Fruit fly (Drosophila melanogaster) whole organism, embryonic: ENCODE measurements around the gene CG33669.

Source experiments
- ATbp ChIP-seq: fragments of 200-800 bp; sonication (Bioruptor generic); optimal IDR thresholded peaks from 2 replicates; lab custom pipeline; 2017; ENCODE audit warnings: missing biosample characterization, mild to moderate bottlenecking, missing genetic modification characterization, missing genetic modification reagents
- CG10209 ChIP-seq: fragments of 200-800 bp; sonication (Bioruptor generic); optimal IDR thresholded peaks from 3 replicates; lab custom pipeline; 2017; ENCODE audit warnings: missing biosample characterization, mild to moderate bottlenecking, missing genetic modification characterization, missing genetic modification reagents
- CG11085 ChIP-seq: fragments of 200-800 bp; sonication (Bioruptor generic); IDR thresholded peaks from 2 replicates; pipeline ENCODE4 v1.3.6; 2022; ENCODE audit warnings: missing biosample characterization, missing genetic modification characterization
- CG12104 ChIP-seq: fragments of 200-800 bp; sonication (Bioruptor generic); optimal IDR thresholded peaks from 3 replicates; lab custom pipeline; 2016; ENCODE audit warnings: missing biosample characterization, missing genetic modification characterization
- CG12744 ChIP-seq: fragments of 200-800 bp; sonication (Bioruptor generic); optimal IDR thresholded peaks from 2 replicates; lab custom pipeline; 2016; ENCODE audit warnings: missing biosample characterization, missing genetic modification characterization
- CG14014 ChIP-seq: fragments of 200-800 bp; sonication (Bioruptor generic); IDR thresholded peaks from 2 replicates; pipeline ENCODE4 v1.3.6; 2022; ENCODE audit warnings: missing biosample characterization, missing genetic modification characterization
- CG14710 ChIP-seq: fragments of 200-800 bp; sonication (Bioruptor generic); optimal IDR thresholded peaks from 3 replicates; lab custom pipeline; 2019; ENCODE audit warnings: missing biosample characterization, mild to moderate bottlenecking, missing genetic modification characterization, moderate library complexity
- CG14860 ChIP-seq: fragments of 200-800 bp; sonication (Bioruptor generic); IDR thresholded peaks from 3 replicates; pipeline ENCODE4 v1.3.6; 2022; ENCODE audit warnings: missing biosample characterization, missing genetic modification characterization; ENCODE audit not compliant: partially characterized antibody
- CG15011 ChIP-seq: fragments of 200-800 bp; sonication (Bioruptor generic); optimal IDR thresholded peaks from 3 replicates; lab custom pipeline; 2018; ENCODE audit warnings: missing biosample characterization, mild to moderate bottlenecking, missing genetic modification characterization
- CG15269 ChIP-seq: fragments of 200-800 bp; sonication (Bioruptor generic); optimal IDR thresholded peaks from 2 replicates; lab custom pipeline; 2018; ENCODE audit warnings: missing biosample characterization, mild to moderate bottlenecking, missing genetic modification characterization, moderate library complexity
- CG18599 ChIP-seq: fragments of 200-800 bp; sonication (Bioruptor generic); optimal IDR thresholded peaks from 3 replicates; lab custom pipeline; 2017; ENCODE audit warnings: missing biosample characterization, missing genetic modification characterization, mild to moderate bottlenecking, moderate library complexity, missing genetic modification reagents
- CG2199 ChIP-seq: fragments of 200-800 bp; sonication (Bioruptor generic); IDR thresholded peaks from 3 replicates; pipeline ENCODE4 v1.3.6; 2022; ENCODE audit warnings: missing biosample characterization, missing genetic modification characterization
- CG2678 ChIP-seq: fragments of 200-800 bp; sonication (Bioruptor generic); optimal IDR thresholded peaks from 3 replicates; lab custom pipeline; 2019; ENCODE audit warnings: missing biosample characterization, mild to moderate bottlenecking, missing genetic modification characterization, moderate library complexity
- CG2712 ChIP-seq: fragments of 200-800 bp; optimal IDR thresholded peaks from 3 replicates; lab custom pipeline; 2019; ENCODE audit warnings: missing biosample characterization, mild to moderate bottlenecking, missing genetic modification characterization, moderate library complexity
- CG31441 ChIP-seq: fragments of 200-800 bp; sonication (Bioruptor generic); IDR thresholded peaks from 2 replicates; pipeline ENCODE4 v1.3.6; 2022; ENCODE audit warnings: missing biosample characterization, missing genetic modification characterization
- CG32772 ChIP-seq: fragments of 200-800 bp; sonication (Bioruptor generic); IDR thresholded peaks from 2 replicates; pipeline ENCODE4 v1.3.6; 2022; ENCODE audit warnings: missing biosample characterization, missing genetic modification characterization
- CG3847 ChIP-seq: fragments of 200-800 bp; sonication (Bioruptor generic); IDR thresholded peaks from 2 replicates; pipeline ENCODE4 v1.3.6; 2022; ENCODE audit warnings: missing biosample characterization, missing genetic modification characterization
- CG6272 ChIP-seq: fragments of 200-800 bp; sonication (Bioruptor generic); IDR thresholded peaks from 2 replicates; pipeline ENCODE4 v1.3.6; 2022; ENCODE audit warnings: missing biosample characterization, missing genetic modification characterization
- CG6654 ChIP-seq: fragments of 200-800 bp; sonication (Bioruptor generic); optimal IDR thresholded peaks from 2 replicates; lab custom pipeline; 2017; ENCODE audit warnings: missing biosample characterization, mild to moderate bottlenecking, missing genetic modification characterization
- CG6813 ChIP-seq: fragments of 200-800 bp; sonication (Bioruptor generic); optimal IDR thresholded peaks from 2 replicates; lab custom pipeline; 2017; ENCODE audit warnings: missing biosample characterization, missing genetic modification characterization, mild to moderate bottlenecking, moderate library complexity, missing genetic modification reagents
- CG6854 ChIP-seq: fragments of 200-800 bp; sonication (Bioruptor generic); optimal IDR thresholded peaks from 3 replicates; lab custom pipeline; 2017; ENCODE audit warnings: missing biosample characterization, mild to moderate bottlenecking, missing genetic modification characterization
- CG7372 ChIP-seq: fragments of 200-800 bp; sonication (Bioruptor generic); IDR thresholded peaks from 2 replicates; pipeline ENCODE4 v1.3.6; 2022; ENCODE audit warnings: missing biosample characterization, missing genetic modification characterization
- CG8281 ChIP-seq: fragments of 200-800 bp; sonication (Bioruptor generic); optimal IDR thresholded peaks from 2 replicates; lab custom pipeline; 2018; ENCODE audit warnings: missing biosample characterization, mild to moderate bottlenecking, missing genetic modification characterization, moderate library complexity
- Chrac-16 ChIP-seq: fragments of 200-800 bp; sonication (Bioruptor generic); optimal IDR thresholded peaks from 3 replicates; lab custom pipeline; 2016; ENCODE audit warnings: missing biosample characterization, missing genetic modification characterization
- Dll ChIP-seq: fragments of 200-800 bp; sonication (Bioruptor generic); IDR thresholded peaks from 4 replicates; pipeline ENCODE4 v1.3.6; 2022; ENCODE audit warnings: missing biosample characterization, missing genetic modification characterization; ENCODE audit not compliant: partially characterized antibody
- Fer1 ChIP-seq: fragments of 200-800 bp; sonication (Bioruptor generic); optimal IDR thresholded peaks from 2 replicates; lab custom pipeline; 2017; ENCODE audit warnings: missing biosample characterization, mild to moderate bottlenecking, missing genetic modification characterization
- HHEX ChIP-seq: fragments of 200-800 bp; sonication (Bioruptor generic); optimal IDR thresholded peaks from 3 replicates; lab custom pipeline; 2017; ENCODE audit warnings: missing biosample characterization, mild to moderate bottlenecking, missing genetic modification characterization, missing genetic modification reagents
- NC2β ChIP-seq: fragments of 200-800 bp; sonication (Bioruptor generic); optimal IDR thresholded peaks from 2 replicates; lab custom pipeline; 2016; ENCODE audit warnings: missing biosample characterization, missing genetic modification characterization
- Optix ChIP-seq: fragments of 200-800 bp; sonication (Bioruptor generic); IDR thresholded peaks from 3 replicates; pipeline ENCODE4 v1.3.6; 2022; ENCODE audit warnings: missing biosample characterization, missing genetic modification characterization
- Side ChIP-seq: fragments of 200-800 bp; sonication (Bioruptor generic); optimal IDR thresholded peaks from 2 replicates; lab custom pipeline; 2016; ENCODE audit warnings: missing biosample characterization, missing genetic modification characterization
- Spps ChIP-seq: fragments of 200-800 bp; sonication (Bioruptor generic); optimal IDR thresholded peaks from 2 replicates; lab custom pipeline; 2018; ENCODE audit warnings: missing biosample characterization, mild to moderate bottlenecking, missing genetic modification characterization
- abd-A ChIP-seq: fragments of 200-800 bp; sonication (Bioruptor generic); optimal IDR thresholded peaks from 3 replicates; lab custom pipeline; 2019; ENCODE audit warnings: missing biosample characterization, mild to moderate bottlenecking, missing genetic modification characterization, moderate library complexity
- bcd ChIP-seq: fragments of 200-800 bp; sonication (Bioruptor generic); optimal IDR thresholded peaks from 2 replicates; lab custom pipeline; 2017; ENCODE audit warnings: missing biosample characterization, mild to moderate bottlenecking, missing genetic modification characterization
- caup ChIP-seq: fragments of 200-800 bp; sonication (Bioruptor generic); optimal IDR thresholded peaks from 3 replicates; lab custom pipeline; 2017; ENCODE audit warnings: missing biosample characterization, mild to moderate bottlenecking, missing genetic modification characterization, moderate library complexity; ENCODE audit not compliant: severe bottlenecking
- cwo ChIP-seq: fragments of 200-800 bp; sonication (Bioruptor generic); optimal IDR thresholded peaks from 3 replicates; lab custom pipeline; 2017; ENCODE audit warnings: missing biosample characterization, missing genetic modification characterization, mild to moderate bottlenecking, moderate library complexity, missing genetic modification reagents
- dati ChIP-seq: fragments of 200-800 bp; sonication (Bioruptor generic); IDR thresholded peaks from 2 replicates; pipeline ENCODE4 v1.3.6; 2022; ENCODE audit warnings: missing biosample characterization, missing genetic modification characterization
- eyg ChIP-seq: fragments of 200-800 bp; sonication (Bioruptor generic); optimal IDR thresholded peaks from 3 replicates; lab custom pipeline; 2016; ENCODE audit warnings: missing biosample characterization, missing genetic modification characterization
- lilli ChIP-seq: fragments of 200-800 bp; sonication (Bioruptor generic); optimal IDR thresholded peaks from 3 replicates; lab custom pipeline; 2016; ENCODE audit warnings: missing biosample characterization, missing genetic modification characterization
- lov ChIP-seq, 2 experiments: fragments of 200-800 bp in 1 of 2; fragments of >200 bp in 1 of 2; sonication (Bioruptor generic) in 1 of 2; IDR thresholded peaks in 1 of 2; optimal IDR thresholded peaks in 1 of 2; 2 replicates in 1 of 2; 3 replicates in 1 of 2; pipeline versions ENCODE4 v1.3.6 to Lab custom; 2017 to 2022; ENCODE audit warnings: missing biosample characterization in 1 of 2, missing genetic modification characterization in 1 of 2
- maf-S ChIP-seq: fragments of 200-800 bp; sonication (Bioruptor generic); optimal IDR thresholded peaks from 2 replicates; lab custom pipeline; 2016; ENCODE audit warnings: missing biosample characterization, missing genetic modification characterization
- mirr ChIP-seq: fragments of 200-800 bp; sonication (Bioruptor generic); optimal IDR thresholded peaks from 3 replicates; lab custom pipeline; 2018; ENCODE audit warnings: missing biosample characterization, mild to moderate bottlenecking, missing genetic modification characterization
- nerfin-1 ChIP-seq: fragments of 200-800 bp; sonication (Bioruptor generic); optimal IDR thresholded peaks from 3 replicates; lab custom pipeline; 2019; ENCODE audit warnings: missing biosample characterization, mild to moderate bottlenecking, missing genetic modification characterization, moderate library complexity
- otp ChIP-seq: fragments of 200-800 bp; sonication (Bioruptor generic); IDR thresholded peaks from 3 replicates; pipeline ENCODE4, ENCODE4 v1.3.6; 2022; ENCODE audit warnings: missing biosample characterization, missing genetic modification characterization
- prd ChIP-seq, 3 experiments: fragments of >200 bp in 2 of 3; fragments of 200-800 bp in 1 of 3; sonication (Bioruptor generic) in 1 of 3; optimal IDR thresholded peaks in 2 of 3; IDR thresholded peaks in 1 of 3; 2 replicates in 2 of 3; 3 replicates in 1 of 3; pipeline versions ENCODE4 v1.3.6 to Lab custom; 2017 to 2022; ENCODE audit warnings: missing biosample characterization in 1 of 3, missing genetic modification characterization in 1 of 3
- ssp ChIP-seq: fragments of 200-800 bp; sonication (Bioruptor generic); IDR thresholded peaks from 2 replicates; pipeline ENCODE4 v1.3.6; 2022; ENCODE audit warnings: missing biosample characterization, missing genetic modification characterization
- sug ChIP-seq: fragments of 200-800 bp; optimal IDR thresholded peaks from 2 replicates; lab custom pipeline; 2019; ENCODE audit warnings: missing biosample characterization, mild to moderate bottlenecking, missing genetic modification characterization, moderate library complexity
- ttk ChIP-seq: fragments of 200-800 bp; sonication (Bioruptor generic); IDR thresholded peaks from 2 replicates; pipeline ENCODE4 v2.1.2; 2022; ENCODE audit warnings: missing biosample characterization, missing genetic modification characterization
- z ChIP-seq: fragments of 200-800 bp; sonication (Bioruptor generic); IDR thresholded peaks from 3 replicates; pipeline ENCODE4 v1.3.6; 2022; ENCODE audit warnings: missing biosample characterization, missing genetic modification characterization

Gene CG33669

dm6 chrX:6439495-6439894 is 39.6 kb upstream of the CG33669 start (continued):
- TF ChIP-seq Chrac-16: no peak
- peak; percentile 36; the same call in 1 of the 2 replicates for TF ChIP-seq CG31441 (GFP tag; lab: Robert Waterston, UW)
- 0 out of 2 replicates have a peak, but pooled peaks have one; percentile 38 for TF ChIP-seq CG6272
- no peak for TF ChIP-seq CG14860 (GFP tag; lab: Robert Waterston, UW)
- TF ChIP-seq otp (GFP tag; lab: Robert Waterston, UW): peak; percentile 50; the same call in 1 of the 3 replicates
- no peak for TF ChIP-seq Spps (tag; lab: Kevin White, UChicago)
- TF ChIP-seq CG8281 (tag; lab: Kevin White, UChicago): no peak
- peak; percentile 49 for TF ChIP-seq HHEX (GFP tag; lab: Kevin White, UChicago)
- no peak for TF ChIP-seq z
- no peak for TF ChIP-seq CG12104
- TF ChIP-seq CG6813 (GFP tag; lab: Kevin White, UChicago): peak; percentile 63
- TF ChIP-seq CG2712 (tag; lab: Kevin White, UChicago): peak; percentile 8
- TF ChIP-seq CG11085 (GFP tag; lab: Robert Waterston, UW): 0 out of 2 replicates have a peak, but pooled peaks have one; percentile 41
- TF ChIP-seq NC2β (GFP tag; lab: Kevin White, UChicago): no peak
- TF ChIP-seq CG32772 (GFP tag; lab: Robert Waterston, UW): peak; percentile 55
- TF ChIP-seq nerfin-1 (tag; lab: Kevin White, UChicago): no peak
- peak; percentile 17 for TF ChIP-seq bcd (GFP tag; lab: Kevin White, UChicago)
- peak; percentile 1 for TF ChIP-seq ATbp (GFP tag; lab: Kevin White, UChicago)
- TF ChIP-seq CG6654 (GFP tag; lab: Kevin White, UChicago): no peak
- no peak for TF ChIP-seq Side (GFP tag; lab: Kevin White, UChicago)
- TF ChIP-seq CG15269 (tag; lab: Kevin White, UChicago): peak; percentile 14
- peak; percentile 2 for TF ChIP-seq CG15011 (GFP tag; lab: Kevin White, UChicago)
- peak; percentile 32 for TF ChIP-seq lilli (GFP tag; lab: Kevin White, UChicago)
- no peak for TF ChIP-seq eyg
- peak; percentile 29; the same call in 1 of the 2 replicates for TF ChIP-seq CG3847 (GFP tag; lab: Robert Waterston, UW)
- TF ChIP-seq Dll (GFP tag; lab: Robert Waterston, UW): no peak
- TF ChIP-seq Optix: peak; percentile 47; the same call in 1 of the 3 replicates
- no peak for TF ChIP-seq CG2199
- TF ChIP-seq CG14710: no peak
- TF ChIP-seq Fer1: peak; percentile 82
- peak; percentile 29 for TF ChIP-seq abd-A (tag; lab: Kevin White, UChicago)
- peak; percentile 31 for TF ChIP-seq CG10209
- TF ChIP-seq caup (GFP tag; lab: Kevin White, UChicago): peak; percentile 45
- TF ChIP-seq CG6854 (GFP tag; lab: Kevin White, UChicago): peak; percentile 25
- no peak for TF ChIP-seq prd (optimal IDR thresholded peaks at IDR 0.05; lab: Kevin White, UChicago)
- TF ChIP-seq prd (GFP tag; IDR thresholded peaks at IDR 0.05; lab: Robert Waterston, UW): peak; percentile 71; the same call in 2 of the 3 replicates
- TF ChIP-seq cwo (GFP tag; lab: Kevin White, UChicago): peak; percentile 63
- peak; percentile 67 for TF ChIP-seq CG7372 (GFP tag; lab: Robert Waterston, UW)
- TF ChIP-seq CG12744 (GFP tag; lab: Kevin White, UChicago): no peak
- TF ChIP-seq ttk (GFP tag; lab: Robert Waterston, UW): peak; percentile 36; the same call in 1 of the 2 replicates
- peak; percentile 28; the same call in 1 of the 2 replicates for TF ChIP-seq ssp (GFP tag; lab: Robert Waterston, UW)
- TF ChIP-seq CG18599 (GFP tag; lab: Kevin White, UChicago): peak; percentile 88
- TF ChIP-seq lov (optimal IDR thresholded peaks at IDR 0.05; lab: Kevin White, UChicago): no peak
- TF ChIP-seq lov (GFP tag; IDR thresholded peaks at IDR 0.05; lab: Robert Waterston, UW): no peak
- peak; percentile 78 for TF ChIP-seq CG14014 (GFP tag; lab: Robert Waterston, UW)
- peak; percentile 21 for TF ChIP-seq sug (tag; lab: Kevin White, UChicago)
- no peak for TF ChIP-seq maf-S (GFP tag; lab: Kevin White, UChicago)
- TF ChIP-seq mirr (GFP tag; lab: Kevin White, UChicago): no peak
- TF ChIP-seq CG2678 (tag; lab: Kevin White, UChicago): peak; percentile 73
- 0 out of 2 replicates have a peak, but pooled peaks have one; percentile 21 for TF ChIP-seq dati (GFP tag; lab: Robert Waterston, UW)
